Worm (Caenorhabditis elegans): ENCODE measurements around the gene sym-4.
A peak's percentile ranks its signal among the peaks of the same experiment; 100 is the strongest.
"Not testable (repeated sequence)": the region's sequence is repeated elsewhere in the genome, so short reads cannot be mapped to it uniquely, and the experiment has no call there.

The sym-4 gene

ce11 chrX:14211170-14211569 lies 41.8 kb upstream of the sym-4 start:
- TF ChIP-seq dmd-8 (GFP tag; IDR thresholded peaks at IDR 0.05): 0 out of 2 replicates have a peak, but pooled peaks have one; percentile 38
- peak in 1 of 2 experiments; percentile 15 for TF ChIP-seq daf-16 (GFP tag; optimal IDR thresholded peaks at IDR 0.05)
- TF ChIP-seq daf-16, pha-4 (tag; optimal IDR thresholded peaks at IDR 0.05): not testable (repeated sequence)
- TF ChIP-seq madf-9 (GFP tag; conservative IDR thresholded peaks at IDR 0.05): 0 out of 2 replicates have a peak, but pooled peaks have one; percentile 14
- peak; percentile 70; the same call in 1 of the 2 replicates for TF ChIP-seq pha-4 (GFP tag; IDR thresholded peaks at IDR 0.05)
- 0 out of 2 replicates have a peak, but pooled peaks have one; percentile 42 for TF ChIP-seq F26F4.8 (GFP tag; conservative IDR thresholded peaks at IDR 0.05)
- TF ChIP-seq dmd-6 (GFP tag; IDR thresholded peaks at IDR 0.05): peak; percentile 28; the same call in 1 of the 2 replicates

- TF ChIP-seq pqm-1 (tag; optimal IDR thresholded peaks at IDR 0.05): peak; percentile 50
- TF ChIP-seq dmd-9 (GFP tag; IDR thresholded peaks at IDR 0.05): no peak
- no peak for TF ChIP-seq zfp-3 (GFP tag; conservative IDR thresholded peaks at IDR 0.05)
- no peak for TF ChIP-seq nhr-10 (tag; optimal IDR thresholded peaks at IDR 0.05)
- TF ChIP-seq php-3 (GFP tag; IDR thresholded peaks at IDR 0.05): peak; percentile 97
- TF ChIP-seq nhr-28 (tag; optimal IDR thresholded peaks at IDR 0.05): peak; percentile 49
- TF ChIP-seq daf-19 (GFP tag; conservative IDR thresholded peaks at IDR 0.05): no peak
- peak; percentile 61 for TF ChIP-seq hlh-30 (tag; optimal IDR thresholded peaks at IDR 0.05; ENCODE audit: insufficient read depth)
- no peak for TF ChIP-seq daf-16 (GFP tag; optimal IDR thresholded peaks at IDR 0.05)
- TF ChIP-seq daf-16 (tag; optimal IDR thresholded peaks at IDR 0.05): peak; percentile 36
- no peak for TF ChIP-seq fkh-10 (GFP tag; optimal IDR thresholded peaks at IDR 0.05)
- peak; percentile 19 for TF ChIP-seq dve-1 (tag; optimal IDR thresholded peaks at IDR 0.05; ENCODE audit: insufficient read depth)
- peak in 1 of 2 experiments; percentile 92 for TF ChIP-seq unc-62 (GFP tag; optimal IDR thresholded peaks at IDR 0.05 in 1 of 2)
- no peak for TF ChIP-seq unc-62 (tag; optimal IDR thresholded peaks at IDR 0.05)
- TF ChIP-seq hlh-11 (tag; optimal IDR thresholded peaks at IDR 0.05): peak; percentile 68
- TF ChIP-seq zag-1 (tag; optimal IDR thresholded peaks at IDR 0.05): no peak
- no peak for TF ChIP-seq nhr-11 (tag; optimal IDR thresholded peaks at IDR 0.05)
- peak; percentile 30; the same call in 1 of the 2 replicates for TF ChIP-seq dmd-6 (GFP tag; IDR thresholded peaks at IDR 0.05)
Measured at ce11 chrX:14207942-14208341, 38.5 kb upstream of the sym-4 start, which contains the start of gene ceh-37. ceh-37 (minus strand) TSS chrX:14208000.

ce11 chrX:14206321-14206720 lies 36.9 kb upstream of the sym-4 start:
- TF ChIP-seq ceh-20 (GFP tag; IDR thresholded peaks at IDR 0.05) (no peak), spr-1 (tag; optimal IDR thresholded peaks at IDR 0.05) (no peak), dve-1 (tag; optimal IDR thresholded peaks at IDR 0.05; ENCODE audit: insufficient read depth) (peak; percentile 36), egl-43 (GFP tag; IDR thresholded peaks at IDR 0.05) (no peak), lin-1 (GFP tag; IDR thresholded peaks at IDR 0.05) (peak; percentile 41; the same call in 1 of the 2 replicates), dmd-6 (GFP tag; IDR thresholded peaks at IDR 0.05) (peak; percentile 48; the same call in 1 of the 2 replicates), pqm-1 (tag; optimal IDR thresholded peaks at IDR 0.05) (peak; percentile 64), hlh-11 (tag; optimal IDR thresholded peaks at IDR 0.05) (peak; percentile 42), nhr-237 (tag; optimal IDR thresholded peaks at IDR 0.05) (no peak), nhr-28 (tag; optimal IDR thresholded peaks at IDR 0.05) (peak; percentile 53), daf-16 (GFP tag; optimal IDR thresholded peaks at IDR 0.05) (no peak), daf-16 (tag; optimal IDR thresholded peaks at IDR 0.05) (peak; percentile 69)

ce11 chrX:14194251-14194650 lies 24.8 kb upstream of the sym-4 start:
- peak; percentile 44; the same call in 1 of the 2 replicates for TF ChIP-seq dmd-6 (GFP tag; IDR thresholded peaks at IDR 0.05)
- no peak for TF ChIP-seq spr-1 (tag; optimal IDR thresholded peaks at IDR 0.05)
- peak; percentile 77 for TF ChIP-seq pqm-1 (tag; optimal IDR thresholded peaks at IDR 0.05)
- TF ChIP-seq nhr-28 (tag; optimal IDR thresholded peaks at IDR 0.05): peak; percentile 47
- peak in 1 of 2 experiments; percentile 96 for TF ChIP-seq unc-62 (GFP tag; optimal IDR thresholded peaks at IDR 0.05 in 1 of 2)
- no peak for TF ChIP-seq unc-62 (tag; optimal IDR thresholded peaks at IDR 0.05)
- TF ChIP-seq nhr-11 (tag; optimal IDR thresholded peaks at IDR 0.05): no peak
- no peak for TF ChIP-seq hif-1 (tag; optimal IDR thresholded peaks at IDR 0.05)
- TF ChIP-seq daf-16 (GFP tag; optimal IDR thresholded peaks at IDR 0.05): no peak
- TF ChIP-seq daf-16 (tag; optimal IDR thresholded peaks at IDR 0.05): peak; percentile 14

ce11 chrX:14186466-14186865 lies 17.0 kb upstream of the sym-4 start, which contains the start of gene ceh-36:
ceh-36 (minus strand) TSS chrX:14186566.
- TF ChIP-seq Y75B8A.6 (GFP tag; IDR thresholded peaks at IDR 0.05) (no peak), aha-1 (tag) (peak; percentile 80)

All from whole organism, L4 larva.